Fruit fly (Drosophila melanogaster): ENCODE measurements around the gene CG32263.

Gene CG32263

dm6 chr3L:3771406-3771935 is 39.4 kb downstream of the CG32263 start (continued):
- TF ChIP-seq CG9932 (GFP tag; IDR thresholded peaks at IDR 0.05), result peak; percentile 89
- TF ChIP-seq CG17359 (tag; optimal IDR thresholded peaks at IDR 0.05), result peak; percentile 75
- peak; percentile 61 for TF ChIP-seq B-H1 (GFP tag; IDR thresholded peaks at IDR 0.05)
- peak; percentile 31 for TF ChIP-seq fd96Cb (tag; optimal IDR thresholded peaks at IDR 0.05)
- peak; percentile 65 for TF ChIP-seq CG31441 (GFP tag; IDR thresholded peaks at IDR 0.05)
- TF ChIP-seq CG16813 (GFP tag; IDR thresholded peaks at IDR 0.05; ENCODE audit: partially characterized antibody), result no peak
- TF ChIP-seq Xbp1 (GFP tag; optimal IDR thresholded peaks at IDR 0.05), result peak; percentile 68
- TF ChIP-seq pan (optimal IDR thresholded peaks at IDR 0.05), result no peak
- peak in 1 of 2 experiments; percentile 90 for TF ChIP-seq pan (GFP tag; optimal IDR thresholded peaks at IDR 0.05 in 1 of 2, IDR thresholded peaks at IDR 0.05 in 1 of 2)
- peak; percentile 78 for TF ChIP-seq CG7556 (GFP tag; optimal IDR thresholded peaks at IDR 0.05)
- no peak for TF ChIP-seq CG7928 (GFP tag; optimal IDR thresholded peaks at IDR 0.05)
- TF ChIP-seq CG18476 (GFP tag; optimal IDR thresholded peaks at IDR 0.05), result peak; percentile 19
- no peak for TF ChIP-seq CG31365 (tag; optimal IDR thresholded peaks at IDR 0.05)
- TF ChIP-seq CG11456 (GFP tag; IDR thresholded peaks at IDR 0.05), result peak; percentile 81
- peak; percentile 76 for TF ChIP-seq sisA (GFP tag; IDR thresholded peaks at IDR 0.05)
- peak; percentile 30 for TF ChIP-seq CG6683 (GFP tag; optimal IDR thresholded peaks at IDR 0.05)
- peak; percentile 11 for TF ChIP-seq mirr (GFP tag; optimal IDR thresholded peaks at IDR 0.05)
- TF ChIP-seq rib (GFP tag; IDR thresholded peaks at IDR 0.05), result peak; percentile 83
- peak; percentile 64 for TF ChIP-seq CG13775 (GFP tag; optimal IDR thresholded peaks at IDR 0.05)
- peak; percentile 39 for TF ChIP-seq tin (GFP tag; optimal IDR thresholded peaks at IDR 0.05)
- peak; percentile 93 for TF ChIP-seq Dbx (GFP tag; IDR thresholded peaks at IDR 0.05)
- peak; percentile 66; the same call in 2 of the 3 replicates for TF ChIP-seq CG14050 (GFP tag; IDR thresholded peaks at IDR 0.05)
- TF ChIP-seq Myb (GFP tag; optimal IDR thresholded peaks at IDR 0.05), result no peak
- TF ChIP-seq fd3F (GFP tag; optimal IDR thresholded peaks at IDR 0.05), result peak; percentile 89
- TF ChIP-seq CG10366 (GFP tag; IDR thresholded peaks at IDR 0.05), result peak; percentile 64
- TF ChIP-seq HLH54F (GFP tag; optimal IDR thresholded peaks at IDR 0.05), result no peak
- peak; percentile 14 for TF ChIP-seq CG12071 (GFP tag; optimal IDR thresholded peaks at IDR 0.05)
- 0 out of 2 replicates have a peak, but pooled peaks have one; percentile 11 for TF ChIP-seq dati (GFP tag; IDR thresholded peaks at IDR 0.05)
- TF ChIP-seq HHEX (GFP tag; optimal IDR thresholded peaks at IDR 0.05), result peak; percentile 63
- peak; percentile 73; the same call in 2 of the 3 replicates for TF ChIP-seq H15 (GFP tag; IDR thresholded peaks at IDR 0.05)
- peak; percentile 36 for TF ChIP-seq D19B (GFP tag; optimal IDR thresholded peaks at IDR 0.05)
- peak; percentile 68 for TF ChIP-seq BtbVII (GFP tag; optimal IDR thresholded peaks at IDR 0.05)
- no peak for TF ChIP-seq D (optimal IDR thresholded peaks at IDR 0.05)
- TF ChIP-seq D (GFP tag; optimal IDR thresholded peaks at IDR 0.05), result no peak
- no peak for TF ChIP-seq lov (optimal IDR thresholded peaks at IDR 0.05)
- TF ChIP-seq lov (GFP tag; IDR thresholded peaks at IDR 0.05), result 0 out of 3 replicates have a peak, but pooled peaks have one; percentile 19
- peak; percentile 82 for TF ChIP-seq Fer1 (GFP tag; optimal IDR thresholded peaks at IDR 0.05)
- TF ChIP-seq Gug (GFP tag; IDR thresholded peaks at IDR 0.05), result peak; percentile 64
- peak; percentile 46 for TF ChIP-seq oc (tag; optimal IDR thresholded peaks at IDR 0.05)
- TF ChIP-seq gcm (GFP tag; optimal IDR thresholded peaks at IDR 0.05), result peak; percentile 62
- TF ChIP-seq Nf-YB (GFP tag; optimal IDR thresholded peaks at IDR 0.05), result peak; percentile 39
- TF ChIP-seq Mes4 (GFP tag; optimal IDR thresholded peaks at IDR 0.05), result no peak
- TF ChIP-seq CG10209 (GFP tag; optimal IDR thresholded peaks at IDR 0.05), result peak; percentile 70
- TF ChIP-seq gfzf (GFP tag; optimal IDR thresholded peaks at IDR 0.05), result no peak
- peak; percentile 15 for TF ChIP-seq Jarid2 (GFP tag; optimal IDR thresholded peaks at IDR 0.05)
- no peak for TF ChIP-seq btn (GFP tag; optimal IDR thresholded peaks at IDR 0.05)
- peak; percentile 88; the same call in 1 of the 2 replicates for TF ChIP-seq CG14667 (GFP tag; IDR thresholded peaks at IDR 0.05)
- TF ChIP-seq CG18011 (GFP tag; optimal IDR thresholded peaks at IDR 0.05), result peak; percentile 1
- TF ChIP-seq CG14014 (GFP tag; IDR thresholded peaks at IDR 0.05), result peak; percentile 92
- TF ChIP-seq slou (GFP tag; optimal IDR thresholded peaks at IDR 0.05), result peak; percentile 6
- peak; percentile 70 for TF ChIP-seq CG13894 (tag; optimal IDR thresholded peaks at IDR 0.05)

All from whole organism, embryonic.